Fruit fly (Drosophila melanogaster): ENCODE measurements around the gene CG34140.

dm6 chr3L:178913-179488 lies 5.2 kb downstream of the CG34140 start, which contains the start of gene Vdup1:
- TF ChIP-seq psq (GFP tag; optimal IDR thresholded peaks at IDR 0.05) (no peak), CrebA (GFP tag; optimal IDR thresholded peaks at IDR 0.05; ENCODE audit: borderline replicate concordance) (no peak), Myc (optimal IDR thresholded peaks at IDR 0.05) (no peak)
